Fruit fly (Drosophila melanogaster) whole organism, prepupa: ENCODE measurements around the gene CG15742.

Experiments
- CG10631 ChIP-seq: fragments of 200-800 bp; sonication (Bioruptor generic); optimal IDR thresholded peaks from 2 replicates; lab custom pipeline; 2016; ENCODE audit warnings: missing biosample characterization, missing genetic modification characterization
- CG10669 ChIP-seq: fragments of 200-800 bp; sonication (Bioruptor generic); optimal IDR thresholded peaks from 3 replicates; lab custom pipeline; 2018; ENCODE audit warnings: missing biosample characterization, mild to moderate bottlenecking, missing genetic modification characterization, moderate library complexity
- CG11294 ChIP-seq: fragments of 200-800 bp; sonication (Bioruptor generic); IDR thresholded peaks from 2 replicates; pipeline ENCODE4 v1.3.6; 2022; ENCODE audit warnings: missing biosample characterization, missing genetic modification characterization
- CG15336 ChIP-seq: fragments of 200-800 bp; sonication (Bioruptor generic); IDR thresholded peaks from 2 replicates; pipeline ENCODE4 v1.3.6; 2022; ENCODE audit warnings: missing biosample characterization, missing genetic modification characterization
- CG1621 ChIP-seq: fragments of 200-800 bp; sonication (Bioruptor generic); optimal IDR thresholded peaks from 3 replicates; lab custom pipeline; 2018; ENCODE audit warnings: missing biosample characterization, mild to moderate bottlenecking, missing genetic modification characterization
- CG16779 ChIP-seq: fragments of 200-800 bp; sonication (Bioruptor generic); optimal IDR thresholded peaks from 3 replicates; lab custom pipeline; 2017; ENCODE audit warnings: missing biosample characterization, mild to moderate bottlenecking, missing genetic modification characterization
- CG6163 ChIP-seq: fragments of 200-800 bp; sonication (Bioruptor generic); IDR thresholded peaks from 3 replicates; pipeline ENCODE4 v1.3.6; 2022; ENCODE audit warnings: missing biosample characterization, missing genetic modification characterization
- CG6276 ChIP-seq: fragments of 200-800 bp; sonication (Bioruptor generic); optimal IDR thresholded peaks from 2 replicates; lab custom pipeline; 2017; ENCODE audit warnings: missing biosample characterization, mild to moderate bottlenecking, missing genetic modification characterization
- CG6792 ChIP-seq: fragments of 200-800 bp; sonication (Bioruptor generic); optimal IDR thresholded peaks from 3 replicates; lab custom pipeline; 2016; ENCODE audit warnings: missing biosample characterization, missing genetic modification characterization
- CG6854 ChIP-seq: fragments of 200-800 bp; sonication (Bioruptor generic); optimal IDR thresholded peaks from 2 replicates; lab custom pipeline; 2017; ENCODE audit warnings: missing biosample characterization, mild to moderate bottlenecking, missing genetic modification characterization
- CG7368 ChIP-seq: fragments of 200-800 bp; sonication (Bioruptor generic); optimal IDR thresholded peaks from 3 replicates; lab custom pipeline; 2016; ENCODE audit warnings: missing biosample characterization, missing genetic modification characterization
- CG8632 ChIP-seq: fragments of 200-800 bp; sonication (Bioruptor generic); optimal IDR thresholded peaks from 3 replicates; lab custom pipeline; 2016; ENCODE audit warnings: missing biosample characterization, missing genetic modification characterization
- Eip75B ChIP-seq: fragments of 200-800 bp; sonication (Bioruptor generic); optimal IDR thresholded peaks from 3 replicates; lab custom pipeline; 2016; ENCODE audit warnings: missing biosample characterization, missing genetic modification characterization
- Eip78C ChIP-seq: fragments of 200-800 bp; sonication (Bioruptor generic); peaks from one replicate; lab custom pipeline; 2016; ENCODE audit warnings: missing biosample characterization, missing genetic modification characterization
- Eip93F ChIP-seq: fragments of 200-800 bp; sonication (Bioruptor generic); optimal IDR thresholded peaks from 2 replicates; lab custom pipeline; 2016; ENCODE audit warnings: missing biosample characterization, mild to moderate bottlenecking, missing genetic modification characterization
- Ets21C ChIP-seq: fragments of 200-800 bp; sonication (Bioruptor generic); optimal IDR thresholded peaks from 3 replicates; lab custom pipeline; 2016; ENCODE audit warnings: missing biosample characterization, missing genetic modification characterization
- Ets96B ChIP-seq: fragments of 200-800 bp; optimal IDR thresholded peaks from 2 replicates; lab custom pipeline; 2019; ENCODE audit warnings: missing biosample characterization, mild to moderate bottlenecking, missing genetic modification characterization, moderate library complexity
- Gug ChIP-seq: fragments of 200-800 bp; sonication (Bioruptor generic); IDR thresholded peaks from 2 replicates; pipeline ENCODE4 v1.3.6; 2022; ENCODE audit warnings: missing biosample characterization, missing genetic modification characterization
- Hr38 ChIP-seq: sonication (Bioruptor generic); optimal IDR thresholded peaks from 2 replicates; lab custom pipeline; 2016; ENCODE audit warnings: missing biosample characterization, missing genetic modification characterization
- Lpt ChIP-seq: fragments of 200-800 bp; sonication (Bioruptor generic); optimal IDR thresholded peaks from 3 replicates; lab custom pipeline; 2016; ENCODE audit warnings: missing biosample characterization, missing genetic modification characterization
- Met ChIP-seq: fragments of 200-800 bp; sonication (Bioruptor generic); optimal IDR thresholded peaks from 3 replicates; lab custom pipeline; 2016; ENCODE audit warnings: missing biosample characterization, missing genetic modification characterization
- Sox102F ChIP-seq: fragments of 200-800 bp; sonication (Bioruptor generic); optimal IDR thresholded peaks from 2 replicates; lab custom pipeline; 2016; ENCODE audit warnings: missing biosample characterization, mild to moderate bottlenecking, missing genetic modification characterization
- Sox15 ChIP-seq: fragments of 200-800 bp; sonication (Bioruptor generic); optimal IDR thresholded peaks from 3 replicates; lab custom pipeline; 2016; ENCODE audit warnings: missing biosample characterization, missing genetic modification characterization
- achi ChIP-seq: fragments of 200-800 bp; sonication (Bioruptor generic); optimal IDR thresholded peaks from 3 replicates; lab custom pipeline; 2016; ENCODE audit warnings: missing biosample characterization, missing genetic modification characterization
- acj6 ChIP-seq: fragments of 200-800 bp; sonication (Bioruptor generic); optimal IDR thresholded peaks from 3 replicates; lab custom pipeline; 2016; ENCODE audit warnings: missing biosample characterization, missing genetic modification characterization
- dac ChIP-seq: fragments of 200-800 bp; sonication (Bioruptor generic); optimal IDR thresholded peaks from 2 replicates; lab custom pipeline; 2017; ENCODE audit warnings: missing biosample characterization, mild to moderate bottlenecking, missing genetic modification characterization
- dsx ChIP-seq: fragments of 200-800 bp; optimal IDR thresholded peaks from 3 replicates; lab custom pipeline; 2019; ENCODE audit warnings: missing biosample characterization, mild to moderate bottlenecking, missing genetic modification characterization, moderate library complexity; ENCODE audit not compliant: poor library complexity, severe bottlenecking
- eg ChIP-seq: fragments of 200-800 bp; sonication (Bioruptor generic); IDR thresholded peaks from 3 replicates; pipeline ENCODE4 v1.3.6; 2022; ENCODE audit warnings: missing biosample characterization, missing genetic modification characterization
- esn ChIP-seq: fragments of 200-800 bp; sonication (Bioruptor generic); optimal IDR thresholded peaks from 2 replicates; lab custom pipeline; 2016; ENCODE audit warnings: missing biosample characterization, mild to moderate bottlenecking, missing genetic modification characterization, moderate library complexity
- fd85E ChIP-seq: fragments of 200-800 bp; sonication (Bioruptor generic); optimal IDR thresholded peaks from 3 replicates; lab custom pipeline; 2016; ENCODE audit warnings: missing biosample characterization, missing genetic modification characterization
- fkh ChIP-seq: fragments of 200-800 bp; sonication (Bioruptor generic); optimal IDR thresholded peaks from 3 replicates; lab custom pipeline; 2017; ENCODE audit warnings: missing biosample characterization, mild to moderate bottlenecking, missing genetic modification characterization, moderate library complexity
- lz ChIP-seq: fragments of 200-800 bp; sonication (Bioruptor generic); optimal IDR thresholded peaks from 3 replicates; lab custom pipeline; 2016; ENCODE audit warnings: missing biosample characterization, missing genetic modification characterization
- net ChIP-seq: fragments of 200-800 bp; sonication (Bioruptor generic); optimal IDR thresholded peaks from 3 replicates; lab custom pipeline; 2016; ENCODE audit warnings: missing biosample characterization, missing genetic modification characterization
- salr ChIP-seq, 2 experiments: fragments of 200-800 bp; sonication (Bioruptor generic); optimal IDR thresholded peaks; 3 replicates each; lab custom pipeline; 2016 to 2018; ENCODE audit warnings: missing biosample characterization in 2 of 2, missing genetic modification characterization in 2 of 2, mild to moderate bottlenecking in 1 of 2
- spab ChIP-seq: fragments of 200-800 bp; sonication (Bioruptor generic); optimal IDR thresholded peaks from 2 replicates; lab custom pipeline; 2017; ENCODE audit warnings: missing biosample characterization, mild to moderate bottlenecking, missing genetic modification characterization, missing genetic modification reagents
- svp ChIP-seq: fragments of 200-800 bp; sonication (Bioruptor generic); peaks from one replicate; lab custom pipeline; 2016; ENCODE audit warnings: missing biosample characterization, missing genetic modification characterization
- topi ChIP-seq: fragments of 200-800 bp; sonication (Bioruptor generic); optimal IDR thresholded peaks from 3 replicates; lab custom pipeline; 2016; ENCODE audit warnings: missing biosample characterization, missing genetic modification characterization
- vri ChIP-seq: fragments of 200-800 bp; sonication (Bioruptor generic); optimal IDR thresholded peaks from 3 replicates; lab custom pipeline; 2016; ENCODE audit warnings: missing biosample characterization, mild to moderate bottlenecking, missing genetic modification characterization

CG15742 gene

DNA sequence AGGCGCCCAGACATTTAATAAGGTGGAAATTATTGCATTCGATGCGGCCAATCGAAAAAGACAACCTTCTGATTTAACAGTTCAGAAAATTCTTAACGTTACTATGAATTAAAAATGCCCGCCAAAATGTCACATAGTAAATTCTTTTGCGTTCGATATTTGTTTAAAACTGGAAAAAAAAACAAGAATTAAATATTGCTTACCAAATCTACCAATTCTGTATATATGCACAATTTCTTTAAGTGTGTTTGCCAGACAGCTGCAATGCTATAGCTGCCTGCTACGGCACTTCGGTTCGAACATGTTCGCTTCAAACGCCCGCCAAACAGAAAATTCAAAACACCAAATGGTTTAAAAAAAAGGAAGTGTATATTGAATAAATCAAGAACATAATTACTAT lies 44.2 kb downstream of the CG15742 start (continued):
- TF ChIP-seq dsx (GFP tag; lab: Kevin White, UChicago) (peak; percentile 12), spab (GFP tag; lab: Kevin White, UChicago) (no peak), CG8632 (peak; percentile 37), Gug (GFP tag; lab: Robert Waterston, UW) (peak; percentile 65), fkh (no peak), esn (peak; percentile 74), Hr38 (GFP tag; lab: Kevin White, UChicago) (no peak), CG11294 (GFP tag; lab: Robert Waterston, UW) (peak; percentile 26; the same call in 1 of the 2 replicates), Eip75B (peak; percentile 66), CG10669 (peak; percentile 50), Lpt (GFP tag; lab: Kevin White, UChicago) (peak; percentile 58), Met (peak; percentile 64), Ets21C (peak; percentile 31), dac (peak; percentile 1), Eip93F (GFP tag; lab: Kevin White, UChicago) (no peak), Sox15 (GFP tag; lab: Kevin White, UChicago) (no peak), CG6792 (GFP tag; lab: Kevin White, UChicago) (peak; percentile 55), net (GFP tag; lab: Kevin White, UChicago) (peak; percentile 55), achi (GFP tag; lab: Kevin White, UChicago) (peak; percentile 58), salr (GFP tag; optimal IDR thresholded peaks at IDR 0.05; lab: Kevin White, UChicago) (no peak), acj6 (peak; percentile 68), CG6163 (peak; percentile 67), eg (GFP tag; lab: Robert Waterston, UW) (peak; percentile 76)
- TF ChIP-seq, all 60 proteins: peak for 43

DNA sequence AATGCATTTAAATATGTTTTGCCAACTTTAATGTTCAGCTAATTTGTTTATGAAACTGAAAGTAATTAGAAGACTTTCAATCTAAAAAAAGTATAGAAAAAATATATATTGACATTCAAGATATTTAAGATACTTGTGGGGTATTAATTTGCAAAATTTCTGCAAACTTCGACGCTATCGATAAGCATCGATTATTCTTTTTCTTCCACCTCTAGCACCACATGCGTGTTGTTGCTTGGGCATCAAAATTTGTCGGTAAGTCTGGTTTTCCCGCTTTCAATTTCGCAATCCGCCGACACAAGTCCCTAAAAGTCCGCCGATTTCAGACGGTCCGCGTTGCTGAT lies 46.2 kb downstream of the CG15742 start, which contains the start of gene REG:
TSS of gene REG (plus strand) at position 188 of the 344 bp plus-strand sequence.
- peak; percentile 28 for TF ChIP-seq Eip78C
- no peak for TF ChIP-seq acj6

DNA sequence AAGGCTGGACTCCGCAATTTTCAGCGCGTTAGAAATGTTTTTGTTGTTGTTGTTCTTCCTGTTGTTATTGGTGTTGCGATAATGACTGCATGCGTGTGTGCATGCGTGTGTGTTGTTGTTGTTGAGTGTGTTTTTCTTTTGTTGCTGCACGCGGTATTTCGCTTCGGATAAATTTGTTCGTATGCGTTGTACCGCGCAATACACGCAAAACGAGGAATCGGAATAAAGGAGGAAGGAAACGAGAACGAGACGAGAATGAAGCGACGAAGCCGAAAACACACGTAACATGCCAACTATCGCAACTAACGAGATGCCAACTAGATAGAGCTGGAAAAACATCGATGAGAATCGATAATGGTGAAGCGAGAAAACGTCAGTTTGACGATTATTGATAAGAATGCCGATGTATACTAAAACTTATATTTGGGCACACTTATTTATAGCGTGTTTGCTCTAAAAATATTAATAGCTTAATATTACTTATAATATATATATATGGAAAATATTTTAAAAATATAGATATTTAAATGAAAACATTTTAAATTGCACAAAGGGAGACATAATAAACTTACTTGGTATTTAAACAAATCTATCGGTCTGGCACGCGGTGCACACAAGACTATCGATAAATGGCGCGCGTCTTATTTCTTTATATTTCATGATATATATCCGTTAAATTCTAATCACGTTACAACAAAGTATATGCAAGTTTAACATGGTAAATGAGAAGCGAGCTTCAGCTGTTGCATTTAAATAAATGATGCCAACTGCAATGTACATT lies 46.7 kb downstream of the CG15742 start, which contains the start of gene sno:
TSS of gene sno (minus strand) at position 318 of the 781 bp plus-strand sequence.
- TF ChIP-seq topi (GFP tag; lab: Kevin White, UChicago) (no peak), CG10669 (no peak), CG6163 (peak; percentile 23; the same call in 1 of the 3 replicates), acj6 (no peak), vri (GFP tag; lab: Kevin White, UChicago) (peak; percentile 61), CG10631 (peak; percentile 7), CG15336 (peak; percentile 20; the same call in 1 of the 2 replicates), achi (GFP tag; lab: Kevin White, UChicago) (peak; percentile 56), Eip78C (peak; percentile 40), spab (GFP tag; lab: Kevin White, UChicago) (no peak), svp (GFP tag; lab: Kevin White, UChicago) (peak; percentile 39)

DNA sequence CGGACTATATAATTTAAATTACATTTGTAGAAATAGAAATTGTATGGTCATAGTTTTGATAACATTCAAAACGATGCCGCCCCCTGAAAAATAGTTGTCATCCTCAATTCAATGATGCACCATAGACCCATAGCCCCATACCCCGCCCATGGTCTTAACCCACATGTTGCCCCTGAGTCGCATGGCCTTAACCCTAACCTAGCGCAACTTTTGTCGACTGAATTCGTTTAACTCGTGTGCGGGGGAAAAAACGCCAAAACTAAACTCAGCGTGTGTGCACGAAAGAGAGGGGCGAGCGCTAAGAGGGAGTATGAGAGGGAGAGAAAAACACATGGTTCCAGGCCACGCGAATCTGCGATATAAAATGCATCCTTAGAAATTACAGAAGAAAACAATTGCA lies 47.9 kb downstream of the CG15742 start:
- TF ChIP-seq Ets21C (no peak), Eip93F (GFP tag; lab: Kevin White, UChicago) (no peak), acj6 (no peak), fd85E (no peak), Ets96B (tag; lab: Kevin White, UChicago) (no peak), topi (GFP tag; lab: Kevin White, UChicago) (no peak), Sox102F (GFP tag; lab: Kevin White, UChicago) (no peak), CG6854 (no peak), svp (GFP tag; lab: Kevin White, UChicago) (no peak), CG15336 (no peak), lz (no peak), CG1621 (tag; lab: Kevin White, UChicago) (no peak), CG6276 (GFP tag; lab: Kevin White, UChicago) (no peak), CG7368 (no peak), CG16779 (no peak), Hr38 (GFP tag; lab: Kevin White, UChicago) (no peak)
- TF ChIP-seq, all 60 proteins: peak for 0
